Worm (Caenorhabditis elegans) whole organism, L1 larva: ENCODE data around the gene C35C5.8.

Experiments
- aha-1 ChIP-seq: fragments of 150-350 bp; optimal IDR thresholded peaks from 2 replicates; lab custom pipeline; 2014; ENCODE audit warnings: missing biosample characterization, missing genetic modification characterization
- blmp-1 ChIP-seq: fragments of 150-350 bp; optimal IDR thresholded peaks from 2 replicates; lab custom pipeline; 2014; ENCODE audit warnings: missing biosample characterization, missing genetic modification characterization
- ceh-8 ChIP-seq: fragments of 200-800 bp; sonication (Bioruptor generic); optimal IDR thresholded peaks from 2 replicates; lab custom pipeline; 2018; ENCODE audit warnings: mild to moderate bottlenecking, missing genetic modification characterization, moderate library complexity, missing compliant biosample characterization
- ces-1 ChIP-seq: fragments of 150-350 bp; optimal IDR thresholded peaks from 2 replicates; lab custom pipeline; 2014; ENCODE audit warnings: missing biosample characterization, missing genetic modification reagents, missing genetic modification characterization
- efl-1 ChIP-seq, 4 experiments: fragments of 150-350 bp; optimal IDR thresholded peaks in 3 of 4; peaks in 1 of 4; 1 replicate in 1 of 4; 2 replicates in 3 of 4; lab custom pipeline; 2014; ENCODE audit warnings: missing biosample characterization in 2 of 4, missing genetic modification characterization in 2 of 4, missing genetic modification reagents in 2 of 4
- egl-27 ChIP-seq, 2 experiments: fragments of 150-350 bp in 1 of 2; sonication (generic microtip); optimal IDR thresholded peaks; 3 replicates each; lab custom pipeline; 2017 to 2018; ENCODE audit warnings: missing biosample characterization in 2 of 2, missing genetic modification characterization in 2 of 2, missing genetic modification reagents in 2 of 2
- elt-2 ChIP-seq: sonication (generic microtip); optimal IDR thresholded peaks from 2 replicates; lab custom pipeline; 2016; ENCODE audit warnings: missing genetic modification characterization, mild to moderate bottlenecking, inconsistent platforms, missing compliant biosample characterization, missing genetic modification reagents
- elt-3 ChIP-seq, 6 experiments: fragments of 150-350 bp in 1 of 6; sonication (generic microtip); optimal IDR thresholded peaks; 2 replicates each; lab custom pipeline; 2017 to 2018; ENCODE audit warnings: missing biosample characterization in 6 of 6, missing genetic modification characterization in 6 of 6, inconsistent platforms in 1 of 6
- ets-5 ChIP-seq: fragments of 200-800 bp; sonication (Bioruptor generic); IDR thresholded peaks from 2 replicates; pipeline ENCODE4 v1.3.6; 2022; ENCODE audit warnings: missing genetic modification characterization, missing compliant biosample characterization
- fkh-10 ChIP-seq: sonication (generic microtip); optimal IDR thresholded peaks from 2 replicates; lab custom pipeline; 2017; ENCODE audit warnings: missing biosample characterization, missing genetic modification reagents, missing genetic modification characterization
- fos-1 ChIP-seq: fragments of 150-350 bp; optimal IDR thresholded peaks from 2 replicates; lab custom pipeline; 2014; ENCODE audit warnings: missing biosample characterization, missing genetic modification characterization
- hlh-4 ChIP-seq: sonication (generic microtip); optimal IDR thresholded peaks from 2 replicates; lab custom pipeline; 2016; ENCODE audit warnings: mild to moderate bottlenecking, missing genetic modification characterization, missing compliant biosample characterization
- isw-1 ChIP-seq: fragments of 200-800 bp; sonication (Bioruptor generic); IDR thresholded peaks from 2 replicates; pipeline ENCODE4 v1.3.6; 2022; ENCODE audit warnings: missing genetic modification characterization, missing compliant biosample characterization
- lin-13 ChIP-seq: fragments of 150-350 bp; optimal IDR thresholded peaks from 2 replicates; lab custom pipeline; 2014; ENCODE audit warnings: missing biosample characterization, missing genetic modification reagents, missing genetic modification characterization
- lin-14 ChIP-seq: fragments of 200-800 bp; sonication (Bioruptor generic); optimal IDR thresholded peaks from 2 replicates; lab custom pipeline; 2018; ENCODE audit warnings: mild to moderate bottlenecking, missing genetic modification characterization, moderate library complexity, missing compliant biosample characterization
- lin-35 ChIP-seq, 2 experiments: fragments of 150-350 bp; optimal IDR thresholded peaks; 2 replicates each; lab custom pipeline; 2014; ENCODE audit warnings: missing biosample characterization in 2 of 2, missing genetic modification characterization in 2 of 2, missing genetic modification reagents in 2 of 2
- lsy-2 ChIP-seq, 2 experiments: fragments of 150-350 bp; optimal IDR thresholded peaks; 2 replicates each; lab custom pipeline; 2014; ENCODE audit warnings: missing biosample characterization in 2 of 2, missing genetic modification characterization in 2 of 2
- mab-9 ChIP-seq: fragments of 200-800 bp; sonication (Bioruptor generic); IDR thresholded peaks from 2 replicates; pipeline ENCODE4 v1.3.6; 2022; ENCODE audit warnings: missing genetic modification reagents, missing genetic modification characterization, missing compliant biosample characterization
- mdl-1 ChIP-seq, 2 experiments: fragments of 150-350 bp; optimal IDR thresholded peaks; 2 replicates each; lab custom pipeline; 2014 to 2017; ENCODE audit warnings: missing biosample characterization in 2 of 2, missing genetic modification characterization in 2 of 2, inconsistent platforms in 1 of 2
- mef-2 ChIP-seq: fragments of 150-350 bp; optimal IDR thresholded peaks from 2 replicates; lab custom pipeline; 2014; ENCODE audit warnings: missing biosample characterization, missing genetic modification characterization
- mep-1 ChIP-seq: fragments of 150-350 bp; optimal IDR thresholded peaks from 2 replicates; lab custom pipeline; 2014; ENCODE audit warnings: missing biosample characterization, missing genetic modification characterization
- nhr-11 ChIP-seq: fragments of 150-350 bp; optimal IDR thresholded peaks from 2 replicates; lab custom pipeline; 2014; ENCODE audit warnings: missing biosample characterization, missing genetic modification characterization
- nhr-12 ChIP-seq: sonication (generic microtip); optimal IDR thresholded peaks from 2 replicates; lab custom pipeline; 2017; ENCODE audit warnings: missing biosample characterization, missing genetic modification characterization
- nhr-19 ChIP-seq: fragments of 200-800 bp; sonication (Bioruptor generic); conservative IDR thresholded peaks from 2 replicates; pipeline ENCODE4 v1.3.6; 2022; ENCODE audit warnings: missing genetic modification characterization, missing compliant biosample characterization
- nhr-20 ChIP-seq: sonication (generic microtip); optimal IDR thresholded peaks from 2 replicates; lab custom pipeline; 2016; ENCODE audit warnings: mild to moderate bottlenecking, missing genetic modification characterization, missing compliant biosample characterization
- nhr-28 ChIP-seq: fragments of 150-350 bp; optimal IDR thresholded peaks from 2 replicates; lab custom pipeline; 2014; ENCODE audit warnings: missing biosample characterization, missing genetic modification characterization
- nhr-71 ChIP-seq: sonication (generic microtip); optimal IDR thresholded peaks from 2 replicates; lab custom pipeline; 2016; ENCODE audit warnings: mild to moderate bottlenecking, missing genetic modification characterization, moderate library complexity, missing compliant biosample characterization
- nhr-76 ChIP-seq: sonication (generic microtip); optimal IDR thresholded peaks from 2 replicates; lab custom pipeline; 2017; ENCODE audit warnings: missing biosample characterization, missing genetic modification characterization
- nhr-84 ChIP-seq: sonication (generic microtip); optimal IDR thresholded peaks from 2 replicates; lab custom pipeline; 2017; ENCODE audit warnings: missing biosample characterization, missing genetic modification characterization
- nhr-90 ChIP-seq: sonication (generic microtip); optimal IDR thresholded peaks from 2 replicates; lab custom pipeline; 2016; ENCODE audit warnings: mild to moderate bottlenecking, missing genetic modification characterization, missing compliant biosample characterization; ENCODE audit not compliant: poor library complexity
- pqm-1 ChIP-seq: sonication (generic microtip); optimal IDR thresholded peaks from 3 replicates; lab custom pipeline; 2017; ENCODE audit warnings: missing biosample characterization, missing genetic modification characterization
- rnt-1 ChIP-seq: sonication (generic microtip); optimal IDR thresholded peaks from 2 replicates; lab custom pipeline; 2016; ENCODE audit warnings: mild to moderate bottlenecking, missing genetic modification characterization, moderate library complexity, missing compliant biosample characterization
- snu-23 ChIP-seq: sonication (generic microtip); optimal IDR thresholded peaks from 2 replicates; lab custom pipeline; 2016; ENCODE audit warnings: missing genetic modification characterization, missing compliant biosample characterization
- sup-37 ChIP-seq: fragments of 200-800 bp; sonication (Bioruptor generic); optimal IDR thresholded peaks from 2 replicates; lab custom pipeline; 2018; ENCODE audit warnings: mild to moderate bottlenecking, missing genetic modification characterization, missing compliant biosample characterization
- swsn-7 ChIP-seq: sonication (generic microtip); optimal IDR thresholded peaks from 2 replicates; lab custom pipeline; 2016; ENCODE audit warnings: missing genetic modification characterization, missing compliant biosample characterization
- tlp-1 ChIP-seq: fragments of 150-350 bp; optimal IDR thresholded peaks from 2 replicates; lab custom pipeline; 2014; ENCODE audit warnings: missing biosample characterization, missing genetic modification characterization
- unc-62 ChIP-seq: fragments of 150-350 bp; optimal IDR thresholded peaks from 2 replicates; lab custom pipeline; 2014; ENCODE audit warnings: missing biosample characterization, missing genetic modification reagents, missing genetic modification characterization
- vab-15 ChIP-seq: sonication (generic microtip); optimal IDR thresholded peaks from 2 replicates; lab custom pipeline; 2017; ENCODE audit warnings: missing genotype, mild to moderate bottlenecking, missing genetic modification characterization, missing compliant biosample characterization
- ztf-11 ChIP-seq, 2 experiments: sonication (generic microtip); optimal IDR thresholded peaks; 2 replicates each; lab custom pipeline; 2016 to 2017; ENCODE audit warnings: missing genetic modification characterization in 2 of 2, missing biosample characterization in 1 of 2, missing compliant biosample characterization in 1 of 2
- ztf-4 ChIP-seq: fragments of 150-350 bp; optimal IDR thresholded peaks from 2 replicates; lab custom pipeline; 2014; ENCODE audit warnings: missing biosample characterization, missing genetic modification characterization

C35C5.8 gene

DNA sequence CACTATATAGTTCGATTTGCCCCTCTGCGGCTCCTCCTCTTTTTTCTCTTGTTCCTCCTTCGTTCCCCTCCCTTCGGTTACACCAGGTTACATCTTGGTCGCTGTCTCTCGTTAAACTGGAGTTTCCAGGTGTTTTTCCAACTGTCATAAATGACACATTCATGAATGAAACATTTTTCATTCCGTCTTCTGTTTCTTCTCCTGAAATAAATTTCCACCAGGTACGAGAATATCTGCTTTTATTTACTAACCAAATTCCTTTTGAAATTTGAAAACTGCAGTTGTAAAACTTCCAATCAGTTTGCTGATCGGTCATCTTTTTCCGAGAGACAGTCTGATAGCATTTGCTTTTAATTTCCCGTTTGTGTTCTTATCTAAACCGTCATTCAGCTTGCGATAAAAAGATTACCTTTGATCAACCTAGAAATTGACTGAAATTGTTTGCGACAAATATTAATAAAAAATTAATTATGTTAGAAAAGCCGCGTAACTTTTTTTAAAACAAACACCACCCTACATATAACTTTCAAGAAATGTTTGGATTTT lies 22.9 kb downstream of the C35C5.8 start, which contains the start of gene C35C5.10:
Gene C35C5.10, plus strand, starts transcription at position 51 of the 546 bp plus-strand sequence.
- TF ChIP-seq nhr-71 (tag; lab: Kevin White, UChicago) (no peak), snu-23 (GFP tag; lab: Kevin White, UChicago) (no peak), ztf-11 (tag; optimal IDR thresholded peaks at IDR 0.05; lab: Kevin White, UChicago) (no peak), pqm-1 (tag; lab: Kevin White, UChicago) (peak; percentile 32), lsy-2 (tag; optimal IDR thresholded peaks at IDR 0.05; lab: Kevin White, UChicago) (no peak), ztf-4 (tag; lab: Kevin White, UChicago) (no peak), egl-27 (tag; optimal IDR thresholded peaks at IDR 0.05; lab: Kevin White, UChicago) (no peak), fkh-10 (no peak), mdl-1 (tag; optimal IDR thresholded peaks at IDR 0.05; lab: Kevin White, UChicago) (no peak), rnt-1 (tag; lab: Kevin White, UChicago) (no peak), elt-2 (tag; lab: Kevin White, UChicago) (peak; percentile 70), hlh-4 (no peak), tlp-1 (tag; lab: Kevin White, UChicago) (no peak), vab-15 (tag; lab: Kevin White, UChicago) (no peak), isw-1 (GFP tag; lab: Robert Waterston, UW) (no peak), aha-1 (tag; lab: Kevin White, UChicago) (no peak), lin-13 (no peak), nhr-28 (tag; lab: Kevin White, UChicago) (no peak)

DNA sequence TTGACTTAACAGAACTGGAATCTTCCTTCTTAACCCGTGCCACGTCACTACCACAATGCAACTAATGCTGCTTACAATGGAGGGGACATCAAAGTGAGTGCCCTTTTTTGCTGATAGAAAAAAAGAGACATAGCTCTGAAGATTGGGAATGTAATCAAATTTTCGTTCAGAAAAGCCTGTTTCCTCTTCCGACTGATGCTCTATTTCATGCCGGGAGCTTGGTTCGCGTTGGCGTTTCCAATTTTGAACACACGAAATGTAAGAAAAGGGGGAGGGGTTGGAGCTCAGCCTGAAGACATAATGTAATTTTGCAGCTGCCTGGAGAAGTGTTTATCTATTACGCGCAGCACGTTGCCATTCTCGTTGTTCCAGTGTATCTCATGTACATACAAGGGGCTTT lies 24.8 kb downstream of the C35C5.8 start:
- TF ChIP-seq fkh-10 = peak; percentile 87
- TF ChIP-seq efl-1 (optimal IDR thresholded peaks at IDR 0.05; lab: Kevin White, UChicago) = no peak
- peak in 1 of 2 experiments; percentile 76 for TF ChIP-seq efl-1 (GFP tag; optimal IDR thresholded peaks at IDR 0.05 in 1 of 2; lab: Kevin White, UChicago)
- peak; percentile 64 for TF ChIP-seq lin-14 (GFP tag; lab: Kevin White, UChicago)
- TF ChIP-seq nhr-11 = no peak
- TF ChIP-seq mab-9 = no peak
- TF ChIP-seq ces-1 (GFP tag; lab: Kevin White, UChicago) = peak; percentile 60

DNA sequence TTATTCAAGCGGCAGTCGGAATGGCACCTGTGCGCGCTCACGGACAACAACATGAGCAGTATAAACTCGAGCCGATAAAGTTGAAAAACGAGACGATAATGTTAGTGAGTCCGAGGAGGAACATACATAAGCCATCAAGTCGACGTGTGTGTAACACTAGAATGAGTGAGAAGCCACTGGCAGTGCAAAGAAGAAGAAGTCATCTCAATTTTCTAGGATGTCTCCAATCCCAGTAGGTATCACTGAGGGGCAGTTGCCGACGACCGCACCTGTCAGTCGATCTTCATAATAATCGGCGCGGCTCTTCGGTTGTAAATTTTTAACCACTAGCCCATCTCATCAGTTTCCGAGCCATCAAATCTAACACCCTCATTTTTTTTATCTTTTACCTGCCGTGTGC lies 26.7 kb downstream of the C35C5.8 start:
- TF ChIP-seq unc-62 (GFP tag; lab: Kevin White, UChicago) (no peak), efl-1 (optimal IDR thresholded peaks at IDR 0.05; lab: Kevin White, UChicago) (no peak), efl-1 (GFP tag; optimal IDR thresholded peaks at IDR 0.05 in 1 of 2; lab: Kevin White, UChicago) (no peak), lsy-2 (tag; optimal IDR thresholded peaks at IDR 0.05; lab: Kevin White, UChicago) (no peak), swsn-7 (tag; lab: Kevin White, UChicago) (no peak), mdl-1 (tag; optimal IDR thresholded peaks at IDR 0.05; lab: Kevin White, UChicago) (no peak), sup-37 (GFP tag; lab: Kevin White, UChicago) (no peak), nhr-28 (tag; lab: Kevin White, UChicago) (no peak), nhr-71 (tag; lab: Kevin White, UChicago) (no peak), ets-5 (GFP tag; lab: Robert Waterston, UW) (no peak), fos-1 (tag; lab: Kevin White, UChicago) (no peak)
- TF ChIP-seq, all 84 proteins: peak for 0

DNA sequence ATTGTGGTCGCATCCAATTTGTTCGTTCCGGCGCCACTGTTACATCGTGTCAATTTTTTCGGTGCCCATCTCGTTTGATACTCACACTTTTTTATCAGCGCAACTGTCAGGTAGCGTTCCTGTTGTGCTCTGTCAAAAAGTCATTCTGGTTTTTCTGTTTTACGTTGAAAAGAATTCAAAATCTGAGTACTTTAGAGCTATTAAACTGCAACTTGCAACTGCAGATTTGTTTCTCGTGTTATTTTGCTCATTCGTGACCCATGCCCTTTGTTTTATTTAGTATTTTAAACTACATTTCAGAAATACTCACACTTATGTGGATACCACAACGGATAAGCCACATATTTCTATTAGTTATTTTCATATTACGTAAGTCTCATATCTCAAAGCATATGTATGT lies 27.2 kb downstream of the C35C5.8 start, which contains the start of gene lev-8:
Gene lev-8, plus strand, starts transcription at position 301 of the 400 bp plus-strand sequence.
- no peak for TF ChIP-seq lin-14 (GFP tag; lab: Kevin White, UChicago)
- no peak for TF ChIP-seq fkh-10
- no peak for TF ChIP-seq nhr-12 (tag; lab: Kevin White, UChicago)
- no peak for TF ChIP-seq nhr-19
- TF ChIP-seq nhr-90 (tag; lab: Kevin White, UChicago) = no peak
- no peak for TF ChIP-seq ceh-8
- TF ChIP-seq nhr-20 (tag; lab: Kevin White, UChicago) = no peak
- TF ChIP-seq blmp-1 (tag; lab: Kevin White, UChicago) = no peak
- TF ChIP-seq hlh-4 = no peak
- no peak for TF ChIP-seq nhr-84 (tag; lab: Kevin White, UChicago)
- no peak for TF ChIP-seq elt-2 (tag; lab: Kevin White, UChicago)
- no peak for TF ChIP-seq mef-2 (tag; lab: Kevin White, UChicago)
- no peak for TF ChIP-seq elt-3 (tag; optimal IDR thresholded peaks at IDR 0.05; lab: Kevin White, UChicago)
- TF ChIP-seq mep-1 (tag; lab: Kevin White, UChicago) = no peak
- TF ChIP-seq efl-1 (optimal IDR thresholded peaks at IDR 0.05; lab: Kevin White, UChicago) = no peak
- TF ChIP-seq efl-1 (GFP tag; optimal IDR thresholded peaks at IDR 0.05 in 1 of 2; lab: Kevin White, UChicago) = no peak
- TF ChIP-seq lin-35 (GFP tag; optimal IDR thresholded peaks at IDR 0.05; lab: Kevin White, UChicago) = no peak
- TF ChIP-seq nhr-76 (tag; lab: Kevin White, UChicago) = no peak
